Worm (Caenorhabditis elegans) whole organism, L1 larva: Measurements from ENCODE around the gene trap-4.

ENCODE experiments used
- C04F5.9 ChIP-seq: sonication (generic microtip); optimal IDR thresholded peaks from 2 replicates; lab custom pipeline; 2016; ENCODE audit warnings: missing genetic modification characterization, missing compliant biosample characterization
- F16B12.6 ChIP-seq: fragments of 150-350 bp; optimal IDR thresholded peaks from 2 replicates; lab custom pipeline; 2014; ENCODE audit warnings: missing biosample characterization, missing genetic modification characterization
- aha-1 ChIP-seq: fragments of 150-350 bp; optimal IDR thresholded peaks from 2 replicates; lab custom pipeline; 2014; ENCODE audit warnings: missing biosample characterization, missing genetic modification characterization
- alr-1 ChIP-seq: fragments of 200-800 bp; sonication (Bioruptor generic); optimal IDR thresholded peaks from 2 replicates; lab custom pipeline; 2018; ENCODE audit warnings: borderline replicate concordance, mild to moderate bottlenecking, missing genetic modification characterization, missing compliant biosample characterization
- aly-2 ChIP-seq: fragments of 150-350 bp; optimal IDR thresholded peaks from 2 replicates; lab custom pipeline; 2014; ENCODE audit warnings: missing biosample characterization, missing genetic modification characterization
- ceh-8 ChIP-seq: fragments of 200-800 bp; sonication (Bioruptor generic); optimal IDR thresholded peaks from 2 replicates; lab custom pipeline; 2018; ENCODE audit warnings: mild to moderate bottlenecking, missing genetic modification characterization, moderate library complexity, missing compliant biosample characterization
- ceh-90 ChIP-seq: sonication (generic microtip); optimal IDR thresholded peaks from 2 replicates; lab custom pipeline; 2016; ENCODE audit warnings: missing genetic modification characterization, missing compliant biosample characterization
- efl-1 ChIP-seq, 4 experiments: fragments of 150-350 bp; optimal IDR thresholded peaks in 3 of 4; peaks in 1 of 4; 1 replicate in 1 of 4; 2 replicates in 3 of 4; lab custom pipeline; 2014; ENCODE audit warnings: missing biosample characterization in 2 of 4, missing genetic modification characterization in 2 of 4, missing genetic modification reagents in 2 of 4
- efl-3 ChIP-seq: fragments of 200-800 bp; sonication (Bioruptor generic); optimal IDR thresholded peaks from 2 replicates; lab custom pipeline; 2018; ENCODE audit warnings: mild to moderate bottlenecking, missing genetic modification characterization, missing compliant biosample characterization
- elt-2 ChIP-seq: sonication (generic microtip); optimal IDR thresholded peaks from 2 replicates; lab custom pipeline; 2016; ENCODE audit warnings: missing genetic modification characterization, mild to moderate bottlenecking, inconsistent platforms, missing compliant biosample characterization, missing genetic modification reagents
- ets-5 ChIP-seq: fragments of 200-800 bp; sonication (Bioruptor generic); IDR thresholded peaks from 2 replicates; pipeline ENCODE4 v1.3.6; 2022; ENCODE audit warnings: missing genetic modification characterization, missing compliant biosample characterization
- fkh-10 ChIP-seq: sonication (generic microtip); optimal IDR thresholded peaks from 2 replicates; lab custom pipeline; 2017; ENCODE audit warnings: missing biosample characterization, missing genetic modification reagents, missing genetic modification characterization
- fkh-4 ChIP-seq: sonication (generic microtip); optimal IDR thresholded peaks from 2 replicates; lab custom pipeline; 2016; ENCODE audit warnings: missing compliant biosample characterization, missing genetic modification characterization, borderline replicate concordance
- fos-1 ChIP-seq: fragments of 150-350 bp; optimal IDR thresholded peaks from 2 replicates; lab custom pipeline; 2014; ENCODE audit warnings: missing biosample characterization, missing genetic modification characterization
- hlh-17 ChIP-seq: fragments of 200-800 bp; sonication (Bioruptor generic); optimal IDR thresholded peaks from 2 replicates; lab custom pipeline; 2018; ENCODE audit warnings: missing genetic modification characterization, mild to moderate bottlenecking, missing compliant biosample characterization, moderate library complexity, borderline replicate concordance
- hlh-4 ChIP-seq: sonication (generic microtip); optimal IDR thresholded peaks from 2 replicates; lab custom pipeline; 2016; ENCODE audit warnings: mild to moderate bottlenecking, missing genetic modification characterization, missing compliant biosample characterization
- hpl-2 ChIP-seq: fragments of 150-350 bp; optimal IDR thresholded peaks from 2 replicates; lab custom pipeline; 2014; ENCODE audit warnings: missing biosample characterization, missing genetic modification reagents, missing genetic modification characterization
- irx-1 ChIP-seq: sonication (generic microtip); optimal IDR thresholded peaks from 2 replicates; lab custom pipeline; 2016; ENCODE audit warnings: missing genetic modification characterization, missing compliant biosample characterization
- jun-1 ChIP-seq: fragments of 150-350 bp; optimal IDR thresholded peaks from 2 replicates; lab custom pipeline; 2014; ENCODE audit warnings: missing biosample characterization, missing genetic modification reagents, missing genetic modification characterization
- lin-14 ChIP-seq: fragments of 200-800 bp; sonication (Bioruptor generic); optimal IDR thresholded peaks from 2 replicates; lab custom pipeline; 2018; ENCODE audit warnings: mild to moderate bottlenecking, missing genetic modification characterization, moderate library complexity, missing compliant biosample characterization
- lin-15B ChIP-seq: fragments of 150-350 bp; sonication (generic microtip); optimal IDR thresholded peaks from 3 replicates; lab custom pipeline; 2014; ENCODE audit warnings: missing biosample characterization, missing genetic modification characterization
- lin-39 ChIP-seq: fragments of 150-350 bp; optimal IDR thresholded peaks from 2 replicates; lab custom pipeline; 2014; ENCODE audit warnings: missing biosample characterization, missing genetic modification reagents, missing genetic modification characterization
- lsy-2 ChIP-seq, 2 experiments: fragments of 150-350 bp; optimal IDR thresholded peaks; 2 replicates each; lab custom pipeline; 2014; ENCODE audit warnings: missing biosample characterization in 2 of 2, missing genetic modification characterization in 2 of 2
- mab-9 ChIP-seq: fragments of 200-800 bp; sonication (Bioruptor generic); IDR thresholded peaks from 2 replicates; pipeline ENCODE4 v1.3.6; 2022; ENCODE audit warnings: missing genetic modification reagents, missing genetic modification characterization, missing compliant biosample characterization
- mep-1 ChIP-seq: fragments of 150-350 bp; optimal IDR thresholded peaks from 2 replicates; lab custom pipeline; 2014; ENCODE audit warnings: missing biosample characterization, missing genetic modification characterization
- nhr-11 ChIP-seq: fragments of 150-350 bp; optimal IDR thresholded peaks from 2 replicates; lab custom pipeline; 2014; ENCODE audit warnings: missing biosample characterization, missing genetic modification characterization
- nhr-12 ChIP-seq: sonication (generic microtip); optimal IDR thresholded peaks from 2 replicates; lab custom pipeline; 2017; ENCODE audit warnings: missing biosample characterization, missing genetic modification characterization
- nhr-19 ChIP-seq: fragments of 200-800 bp; sonication (Bioruptor generic); conservative IDR thresholded peaks from 2 replicates; pipeline ENCODE4 v1.3.6; 2022; ENCODE audit warnings: missing genetic modification characterization, missing compliant biosample characterization
- nhr-237 ChIP-seq: fragments of 150-350 bp; optimal IDR thresholded peaks from 2 replicates; lab custom pipeline; 2014; ENCODE audit warnings: missing biosample characterization, missing genetic modification characterization
- nhr-28 ChIP-seq: fragments of 150-350 bp; optimal IDR thresholded peaks from 2 replicates; lab custom pipeline; 2014; ENCODE audit warnings: missing biosample characterization, missing genetic modification characterization
- nhr-47 ChIP-seq: sonication (generic microtip); optimal IDR thresholded peaks from 2 replicates; lab custom pipeline; 2016; ENCODE audit warnings: mild to moderate bottlenecking, missing genetic modification characterization, moderate library complexity, missing compliant biosample characterization
- nhr-71 ChIP-seq: sonication (generic microtip); optimal IDR thresholded peaks from 2 replicates; lab custom pipeline; 2016; ENCODE audit warnings: mild to moderate bottlenecking, missing genetic modification characterization, moderate library complexity, missing compliant biosample characterization
- nhr-76 ChIP-seq: sonication (generic microtip); optimal IDR thresholded peaks from 2 replicates; lab custom pipeline; 2017; ENCODE audit warnings: missing biosample characterization, missing genetic modification characterization
- nhr-77 ChIP-seq: fragments of 150-350 bp; optimal IDR thresholded peaks from 2 replicates; lab custom pipeline; 2014; ENCODE audit warnings: missing biosample characterization, missing genetic modification characterization
- nhr-85 ChIP-seq: sonication (generic microtip); peaks from one replicate; lab custom pipeline; 2016; ENCODE audit warnings: missing genetic modification characterization, inconsistent platforms, missing compliant biosample characterization
- pax-3 ChIP-seq: fragments of 200-800 bp; sonication (Bioruptor generic); optimal IDR thresholded peaks from 2 replicates; lab custom pipeline; 2018; ENCODE audit warnings: mild to moderate bottlenecking, missing genetic modification characterization, moderate library complexity, missing compliant biosample characterization
- sup-37 ChIP-seq: fragments of 200-800 bp; sonication (Bioruptor generic); optimal IDR thresholded peaks from 2 replicates; lab custom pipeline; 2018; ENCODE audit warnings: mild to moderate bottlenecking, missing genetic modification characterization, missing compliant biosample characterization
- unc-130 ChIP-seq: fragments of 150-350 bp; optimal IDR thresholded peaks from 2 replicates; lab custom pipeline; 2017; ENCODE audit warnings: missing biosample characterization, missing genetic modification characterization, inconsistent platforms
- unc-30 ChIP-seq: sonication (generic microtip); optimal IDR thresholded peaks from 2 replicates; lab custom pipeline; 2017; ENCODE audit warnings: missing biosample characterization, missing genetic modification characterization
- unc-86 ChIP-seq: sonication (generic microtip); optimal IDR thresholded peaks from 2 replicates; lab custom pipeline; 2016; ENCODE audit warnings: missing genetic modification characterization, missing compliant biosample characterization
- unc-98 ChIP-seq: fragments of 200-800 bp; sonication (Bioruptor generic); IDR thresholded peaks from 2 replicates; pipeline ENCODE4 v1.3.6; 2022; ENCODE audit warnings: missing genetic modification characterization, missing compliant biosample characterization
- zag-1 ChIP-seq: fragments of 150-350 bp; optimal IDR thresholded peaks from 2 replicates; lab custom pipeline; 2014; ENCODE audit warnings: missing biosample characterization, missing genetic modification characterization
- ztf-4 ChIP-seq: fragments of 150-350 bp; optimal IDR thresholded peaks from 2 replicates; lab custom pipeline; 2014; ENCODE audit warnings: missing biosample characterization, missing genetic modification characterization

trap-4 gene

ce11 chrIII:11895504-11895903 lies 25.0 kb upstream of the trap-4 start:
- TF ChIP-seq aly-2 (no peak), efl-1 (optimal IDR thresholded peaks at IDR 0.05; lab: Kevin White, UChicago) (no peak), efl-1 (GFP tag; optimal IDR thresholded peaks at IDR 0.05 in 1 of 2; lab: Kevin White, UChicago) (peak in 1 of 2 experiments; percentile 31), nhr-47 (tag; lab: Kevin White, UChicago) (no peak), hlh-4 (tag; lab: Kevin White, UChicago) (no peak), unc-98 (GFP tag; lab: Robert Waterston, UW) (no peak), nhr-77 (no peak), ceh-90 (tag; lab: Kevin White, UChicago) (no peak)

DNA sequence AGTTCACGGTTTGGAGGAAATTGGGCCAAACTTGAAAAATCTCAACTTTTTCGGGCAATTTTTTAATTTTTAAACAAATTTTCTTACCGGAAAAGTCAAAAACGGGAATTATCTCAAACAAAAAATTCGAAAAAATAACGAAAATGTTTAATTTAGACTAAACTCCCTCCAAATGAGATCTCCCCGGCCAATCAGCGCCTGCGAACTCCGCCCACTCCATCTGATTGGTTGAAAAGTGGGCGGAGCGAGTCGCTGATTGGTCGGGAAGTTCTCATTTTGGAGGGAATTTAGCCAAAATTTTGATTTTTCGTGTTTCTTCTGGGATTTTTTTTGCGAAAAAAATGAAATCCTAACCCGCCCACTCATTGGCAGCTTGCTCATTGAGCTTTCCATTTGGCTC lies 23.9 kb upstream of the trap-4 start:
- TF ChIP-seq nhr-85 (tag; lab: Kevin White, UChicago) (peak; percentile 46), ets-5 (GFP tag; lab: Robert Waterston, UW) (no peak), ztf-4 (tag; lab: Kevin White, UChicago) (no peak), hlh-17 (GFP tag; lab: Kevin White, UChicago) (no peak)

DNA sequence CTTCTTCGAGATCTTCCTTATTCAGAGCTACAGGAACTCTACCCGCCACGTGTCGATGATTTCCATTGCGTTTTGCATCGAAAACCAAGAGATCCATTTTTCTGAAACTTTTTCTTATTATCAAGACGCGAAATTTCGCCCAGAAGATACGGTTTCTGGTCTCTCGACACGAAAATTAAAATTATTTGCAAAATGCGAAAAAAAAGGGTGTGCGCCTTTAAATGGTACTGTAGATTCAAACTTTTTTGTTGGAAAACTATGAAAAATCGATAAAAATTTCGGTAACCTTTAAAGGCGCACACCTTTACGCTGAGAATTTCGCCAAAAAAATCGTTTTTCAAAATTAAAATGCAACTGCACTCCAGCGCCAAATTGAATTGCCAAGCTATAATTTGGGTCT lies 22.4 kb upstream of the trap-4 start, which contains the start of gene tsen-2:
Gene tsen-2 (minus strand): TSS at position 101 of the 400 bp plus-strand sequence.
- no peak for TF ChIP-seq mab-9 (GFP tag; lab: Robert Waterston, UW)
- no peak for TF ChIP-seq fos-1 (tag; lab: Kevin White, UChicago)
- TF ChIP-seq unc-86 (tag; lab: Kevin White, UChicago) = no peak
- TF ChIP-seq lin-15B (tag; lab: Kevin White, UChicago) = no peak
- no peak for TF ChIP-seq hlh-17 (GFP tag; lab: Kevin White, UChicago)
- no peak for TF ChIP-seq nhr-12 (tag; lab: Kevin White, UChicago)
- TF ChIP-seq F16B12.6 (tag; lab: Kevin White, UChicago) = no peak
- TF ChIP-seq alr-1 (tag; lab: Kevin White, UChicago) = no peak
- TF ChIP-seq ceh-8 (GFP tag; lab: Kevin White, UChicago) = no peak
- TF ChIP-seq ets-5 (GFP tag; lab: Robert Waterston, UW) = no peak
- TF ChIP-seq lin-14 (GFP tag; lab: Kevin White, UChicago) = no peak
- no peak for TF ChIP-seq nhr-28 (tag; lab: Kevin White, UChicago)
- no peak for TF ChIP-seq nhr-47 (tag; lab: Kevin White, UChicago)
- TF ChIP-seq fkh-10 (GFP tag; lab: Kevin White, UChicago) = no peak
- TF ChIP-seq efl-3 (GFP tag; lab: Kevin White, UChicago) = no peak
- no peak for TF ChIP-seq elt-2 (tag; lab: Kevin White, UChicago)
- no peak for TF ChIP-seq mep-1
- no peak for TF ChIP-seq lin-39 (tag; lab: Kevin White, UChicago)
- TF ChIP-seq unc-98 (GFP tag; lab: Robert Waterston, UW) = no peak
- TF ChIP-seq, all 84 proteins: peak for 0

ce11 chrIII:11900022-11900421 lies 20.5 kb upstream of the trap-4 start:
- TF ChIP-seq nhr-19 (GFP tag; lab: Robert Waterston, UW) = no peak
- no peak for TF ChIP-seq jun-1 (tag; lab: Kevin White, UChicago)
- TF ChIP-seq sup-37 (GFP tag; lab: Kevin White, UChicago) = no peak
- TF ChIP-seq mep-1 = no peak
- no peak for TF ChIP-seq unc-86 (tag; lab: Kevin White, UChicago)
- no peak for TF ChIP-seq pax-3 (tag; lab: Kevin White, UChicago)
- TF ChIP-seq unc-98 (GFP tag; lab: Robert Waterston, UW) = no peak
- TF ChIP-seq nhr-85 (tag; lab: Kevin White, UChicago) = no peak
- no peak for TF ChIP-seq irx-1 (tag; lab: Kevin White, UChicago)
- TF ChIP-seq lsy-2 (tag; optimal IDR thresholded peaks at IDR 0.05; lab: Kevin White, UChicago) = no peak
- TF ChIP-seq mab-9 (GFP tag; lab: Robert Waterston, UW) = no peak

DNA sequence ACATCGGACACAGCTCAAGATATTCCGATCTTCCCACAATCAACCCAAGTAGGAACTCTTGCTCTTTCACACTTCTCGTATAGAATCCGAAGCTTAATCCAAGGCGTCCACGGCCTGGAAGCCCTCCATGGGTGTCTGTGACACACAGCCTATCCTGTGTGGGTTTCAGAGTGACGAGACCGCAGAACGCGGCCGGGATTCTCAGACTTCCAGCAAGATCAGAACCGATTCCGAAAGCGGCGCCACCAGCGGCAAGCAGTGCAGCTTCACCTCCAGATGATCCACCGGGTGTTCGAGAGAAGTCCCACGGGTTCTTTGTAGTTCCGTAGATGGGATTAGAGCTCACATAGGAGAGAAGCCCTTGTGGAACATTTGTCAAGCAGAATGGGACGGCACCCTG lies 17.8 kb upstream of the trap-4 start:
- TF ChIP-seq hpl-2 (no peak), zag-1 (tag; lab: Kevin White, UChicago) (no peak), nhr-11 (tag; lab: Kevin White, UChicago) (no peak), nhr-77 (no peak), elt-2 (tag; lab: Kevin White, UChicago) (no peak), nhr-71 (tag; lab: Kevin White, UChicago) (no peak), hlh-4 (tag; lab: Kevin White, UChicago) (no peak), fkh-4 (tag; lab: Kevin White, UChicago) (no peak), lsy-2 (tag; optimal IDR thresholded peaks at IDR 0.05; lab: Kevin White, UChicago) (no peak), unc-30 (tag; lab: Kevin White, UChicago) (no peak), ceh-90 (tag; lab: Kevin White, UChicago) (no peak), C04F5.9 (tag; lab: Kevin White, UChicago) (no peak), nhr-47 (tag; lab: Kevin White, UChicago) (no peak), nhr-76 (tag; lab: Kevin White, UChicago) (no peak), unc-130 (tag; lab: Kevin White, UChicago) (no peak), aha-1 (tag; lab: Kevin White, UChicago) (no peak), ceh-8 (GFP tag; lab: Kevin White, UChicago) (no peak), nhr-237 (no peak)
